Fruit fly (Drosophila melanogaster): Measurements from ENCODE around the gene Pdp1.

Gene Pdp1

dm6 chr3L:7875606-7876366 lies 8.6 kb upstream of the Pdp1 start (continued):
- TF ChIP-seq Dbx (GFP tag; IDR thresholded peaks at IDR 0.05) = peak; percentile 31; the same call in 1 of the 3 replicates
- no peak for TF ChIP-seq Vsx1 (GFP tag; optimal IDR thresholded peaks at IDR 0.05)
- TF ChIP-seq Antp (GFP tag; optimal IDR thresholded peaks at IDR 0.05) = no peak
- no peak for TF ChIP-seq hkb (optimal IDR thresholded peaks at IDR 0.05)
- peak; percentile 31; the same call in 1 of the 2 replicates for TF ChIP-seq hkb (GFP tag; IDR thresholded peaks at IDR 0.05)
- TF ChIP-seq CG11456 (GFP tag; IDR thresholded peaks at IDR 0.05) = no peak
- TF ChIP-seq dmrt11E (tag; optimal IDR thresholded peaks at IDR 0.05) = peak; percentile 75
- peak; percentile 74 for TF ChIP-seq CG18262 (tag; optimal IDR thresholded peaks at IDR 0.05)
- TF ChIP-seq fru (optimal IDR thresholded peaks at IDR 0.05) = no peak
- no peak for TF ChIP-seq Mad (GFP tag; optimal IDR thresholded peaks at IDR 0.05)
- TF ChIP-seq CG13775 (GFP tag; optimal IDR thresholded peaks at IDR 0.05) = peak; percentile 51
- no peak for TF ChIP-seq Dfd (GFP tag; optimal IDR thresholded peaks at IDR 0.05)
- TF ChIP-seq mam (GFP tag; optimal IDR thresholded peaks at IDR 0.05) = no peak
- TF ChIP-seq HHEX (GFP tag; optimal IDR thresholded peaks at IDR 0.05) = peak; percentile 30
- no peak for TF ChIP-seq ken (GFP tag; IDR thresholded peaks at IDR 0.05)
- peak; percentile 43 for TF ChIP-seq org-1 (GFP tag; optimal IDR thresholded peaks at IDR 0.05)
- TF ChIP-seq CG6765 (GFP tag; optimal IDR thresholded peaks at IDR 0.05) = no peak
- TF ChIP-seq CG9932 (GFP tag; IDR thresholded peaks at IDR 0.05) = peak; percentile 66
- no peak for TF ChIP-seq peb (GFP tag; IDR thresholded peaks at IDR 0.05)
- no peak for TF ChIP-seq CG2116 (GFP tag; optimal IDR thresholded peaks at IDR 0.05)
- peak; percentile 41 for TF ChIP-seq CG10209 (GFP tag; optimal IDR thresholded peaks at IDR 0.05)
- TF ChIP-seq CG33213 (GFP tag; optimal IDR thresholded peaks at IDR 0.05) = no peak
- TF ChIP-seq schlank (tag; optimal IDR thresholded peaks at IDR 0.05) = no peak
- TF ChIP-seq Meics (GFP tag; optimal IDR thresholded peaks at IDR 0.05) = peak; percentile 51
- no peak for TF ChIP-seq CG4404 (GFP tag; IDR thresholded peaks at IDR 0.05)
- TF ChIP-seq Hr78 (GFP tag; optimal IDR thresholded peaks at IDR 0.05) = peak in 1 of 2 experiments; percentile 37
- no peak for TF ChIP-seq CG11696 (GFP tag; IDR thresholded peaks at IDR 0.05)
- TF ChIP-seq shn (GFP tag; optimal IDR thresholded peaks at IDR 0.05) = no peak
- TF ChIP-seq psq (GFP tag; optimal IDR thresholded peaks at IDR 0.05) = no peak
- TF ChIP-seq CG30403 (GFP tag; optimal IDR thresholded peaks at IDR 0.05) = peak; percentile 53
- TF ChIP-seq CG13894 (tag; optimal IDR thresholded peaks at IDR 0.05) = no peak
- TF ChIP-seq ERR (GFP tag; optimal IDR thresholded peaks at IDR 0.05) = no peak
- no peak for TF ChIP-seq Poxn (GFP tag; IDR thresholded peaks at IDR 0.05)
- no peak for TF ChIP-seq mirr (GFP tag; optimal IDR thresholded peaks at IDR 0.05)
- TF ChIP-seq CG7357 (GFP tag; IDR thresholded peaks at IDR 0.05) = no peak
- peak; percentile 66 for TF ChIP-seq CG3281 (GFP tag; optimal IDR thresholded peaks at IDR 0.05)
- TF ChIP-seq Pdp1 (GFP tag; optimal IDR thresholded peaks at IDR 0.05) = peak; percentile 6 to 80
- TF ChIP-seq CG12236 (GFP tag; optimal IDR thresholded peaks at IDR 0.05) = no peak
- 0 out of 2 replicates have a peak, but pooled peaks have one; percentile 16 for TF ChIP-seq CG1024 (GFP tag; IDR thresholded peaks at IDR 0.05)
- TF ChIP-seq CG17568 (GFP tag; optimal IDR thresholded peaks at IDR 0.05) = no peak
- TF ChIP-seq hb (GFP tag; IDR thresholded peaks at IDR 0.05; ENCODE audit: partially characterized antibody) = no peak
- peak; percentile 39; the same call in 1 of the 2 replicates for TF ChIP-seq Ada2b (GFP tag; IDR thresholded peaks at IDR 0.05)
- TF ChIP-seq CG8281 (tag; optimal IDR thresholded peaks at IDR 0.05) = peak; percentile 11
- TF ChIP-seq trh (GFP tag; optimal IDR thresholded peaks at IDR 0.05) = peak; percentile 23
- TF ChIP-seq Bgb (GFP tag; IDR thresholded peaks at IDR 0.05; ENCODE audit: partially characterized antibody) = no peak
- no peak for TF ChIP-seq CG13287 (GFP tag; IDR thresholded peaks at IDR 0.05; ENCODE audit: partially characterized antibody)
- TF ChIP-seq Drgx (GFP tag; IDR thresholded peaks at IDR 0.05) = no peak
- TF ChIP-seq pan (optimal IDR thresholded peaks at IDR 0.05) = no peak
- peak in 1 of 2 experiments; percentile 36 for TF ChIP-seq pan (GFP tag; optimal IDR thresholded peaks at IDR 0.05 in 1 of 2, IDR thresholded peaks at IDR 0.05 in 1 of 2)
- TF ChIP-seq sima (GFP tag; optimal IDR thresholded peaks at IDR 0.05) = no peak
